Fruit fly (Drosophila melanogaster): Measurements from ENCODE around the gene CG42680.

Gene CG42680

DNA sequence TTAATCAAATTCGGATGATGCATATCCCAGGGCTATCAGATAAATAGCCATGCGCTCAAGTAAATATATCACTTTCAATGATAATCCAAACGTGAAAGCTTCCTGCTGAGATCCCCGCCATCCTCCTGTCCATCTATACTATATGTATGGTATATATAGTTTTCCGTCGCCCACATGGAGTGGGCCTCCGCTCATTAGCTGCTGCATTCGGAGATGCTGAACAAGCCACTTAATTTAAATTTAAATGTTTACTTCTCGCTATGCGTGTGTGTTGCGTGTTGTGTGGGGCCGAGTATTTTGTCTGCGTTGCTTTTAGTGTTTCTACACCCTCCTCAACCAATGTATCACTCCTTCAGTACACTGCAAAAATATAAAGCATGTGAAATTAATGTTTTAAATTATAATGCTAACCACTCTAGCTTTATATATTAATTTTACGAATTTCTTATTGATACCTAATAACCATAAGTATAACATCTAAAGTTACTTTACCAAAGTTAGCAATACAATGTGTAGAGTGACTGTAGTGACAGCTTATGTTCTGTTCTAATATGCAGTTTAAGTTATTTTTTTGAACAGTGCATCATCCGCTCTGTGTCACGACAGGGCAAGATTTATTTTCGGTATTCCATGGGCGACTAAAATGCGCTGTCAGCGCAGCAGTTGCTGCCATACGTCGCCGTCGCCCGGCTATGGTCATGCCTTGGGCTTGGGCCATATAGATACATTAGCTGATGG lies 41.2 kb downstream of the CG42680 start:
- TF ChIP-seq CG17801 (GFP tag; optimal IDR thresholded peaks at IDR 0.05; ENCODE audit: partially characterized antibody): no peak

DNA sequence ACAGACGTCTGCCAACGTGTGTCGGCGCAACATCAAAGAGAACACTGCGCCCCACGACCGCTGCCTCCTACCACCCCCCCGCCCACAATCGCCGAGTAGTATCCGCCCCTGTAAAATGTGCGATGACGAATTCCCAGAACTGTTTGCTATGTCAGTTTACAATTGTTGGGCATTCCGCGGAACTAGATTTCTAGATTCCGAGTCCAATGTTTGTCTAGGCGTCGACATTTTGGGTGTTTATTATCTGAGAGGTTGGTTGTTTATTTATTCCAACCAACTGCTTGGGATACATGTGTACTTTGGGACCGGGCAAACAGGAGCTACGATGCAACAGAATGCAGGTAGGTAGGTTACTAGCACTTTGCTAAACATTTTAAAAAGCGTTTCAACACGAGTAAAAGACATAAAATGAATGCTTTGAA lies 42.7 kb downstream of the CG42680 start:
- TF ChIP-seq CG17801 (GFP tag; optimal IDR thresholded peaks at IDR 0.05; ENCODE audit: partially characterized antibody): no peak

DNA sequence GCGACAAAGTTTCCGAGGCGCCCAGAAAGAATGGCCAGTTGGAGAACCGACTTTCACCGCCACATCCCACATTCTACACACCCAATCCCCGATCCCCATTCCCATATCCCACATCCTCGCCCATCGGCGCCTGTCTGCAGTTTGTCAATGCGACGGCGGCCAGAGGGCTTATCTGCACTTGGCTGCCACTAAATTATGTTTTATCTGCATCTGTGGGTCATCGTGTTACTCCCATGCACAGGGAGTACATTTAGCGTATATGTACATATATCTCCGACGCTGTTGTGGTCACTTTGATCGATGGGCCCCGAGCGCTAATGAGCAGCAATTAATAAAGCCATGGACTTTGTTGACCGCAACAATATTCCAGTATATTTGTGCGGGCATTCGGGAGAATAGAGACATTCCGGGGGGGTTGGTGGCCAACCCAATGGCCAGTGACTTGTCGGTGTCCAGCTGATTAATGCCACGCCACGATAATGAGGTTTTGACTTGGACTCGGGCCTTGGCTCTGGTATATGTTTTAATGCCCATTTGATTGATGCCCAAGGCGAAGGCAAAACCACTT lies 47.4 kb downstream of the CG42680 start:
- no peak for TF ChIP-seq CG17801 (GFP tag; optimal IDR thresholded peaks at IDR 0.05; ENCODE audit: partially characterized antibody)

DNA sequence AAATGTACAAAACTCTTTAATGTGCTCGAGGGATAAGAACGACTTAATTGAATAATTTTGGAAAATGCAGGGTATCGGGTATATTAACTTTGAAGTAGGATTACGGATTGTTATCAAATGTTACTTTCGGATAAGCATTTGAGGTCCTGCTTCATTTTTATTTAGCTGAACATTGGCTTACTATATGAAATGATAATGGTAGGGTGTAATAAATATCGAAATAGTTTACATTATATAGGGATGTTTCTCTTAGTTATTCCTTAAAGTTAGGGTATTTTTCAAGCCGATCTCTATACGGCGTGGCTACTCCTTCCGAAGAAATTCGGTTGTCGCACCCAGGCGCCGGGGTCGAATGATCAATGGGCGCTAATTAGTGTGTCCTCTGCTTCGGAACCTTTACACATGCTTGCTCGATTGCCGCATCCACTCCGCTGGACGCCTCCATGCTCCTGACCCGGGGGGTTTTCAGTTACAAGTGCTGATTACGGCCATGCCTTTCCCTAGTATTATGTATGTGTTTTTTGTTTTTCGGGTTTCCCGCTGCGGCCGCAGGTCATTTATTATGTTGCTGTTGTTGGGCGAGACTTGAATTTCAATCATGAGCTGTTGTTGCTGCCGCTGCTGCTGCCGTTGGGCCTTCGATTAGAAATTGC lies 48.0 kb downstream of the CG42680 start:
- no peak for TF ChIP-seq CG17801 (GFP tag; optimal IDR thresholded peaks at IDR 0.05; ENCODE audit: partially characterized antibody)

DNA sequence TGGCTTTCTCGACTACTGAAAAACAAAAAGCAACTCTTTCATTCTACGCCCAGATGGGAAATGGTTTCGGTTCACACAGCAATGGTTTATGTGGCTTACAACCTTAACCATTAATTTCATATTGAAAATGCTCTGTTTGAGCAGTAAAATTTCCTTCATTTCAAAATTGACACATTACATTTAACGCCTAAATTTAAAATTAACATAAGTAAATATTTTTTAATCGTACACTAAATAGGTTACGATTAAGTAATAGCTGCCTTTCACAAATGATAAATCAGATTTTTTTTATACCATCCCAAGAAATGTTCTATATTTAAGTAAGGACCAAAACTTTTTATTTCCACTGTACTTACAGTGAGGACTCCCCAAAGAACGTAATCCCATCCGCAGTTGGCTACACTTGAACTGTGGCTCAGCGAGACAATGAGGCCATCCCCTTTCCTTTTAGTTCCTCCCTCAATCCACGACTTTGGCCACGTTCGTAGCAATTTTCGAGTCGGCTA lies 49.1 kb downstream of the CG42680 start:
- no peak for TF ChIP-seq CG17801 (GFP tag; optimal IDR thresholded peaks at IDR 0.05; ENCODE audit: partially characterized antibody)
